Worm (Caenorhabditis elegans) whole organism, young adult: ENCODE measurements around the gene fipr-17.
A peak's percentile ranks its signal among the peaks of the same experiment; 100 is the strongest.

ENCODE experiments used
- B0261.1 ChIP-seq: sonication (generic microtip); optimal IDR thresholded peaks from 2 replicates; lab custom pipeline; 2016; ENCODE audit warnings: mild to moderate bottlenecking, missing genetic modification characterization, moderate library complexity, missing compliant biosample characterization
- B0336.3 ChIP-seq: fragments of 200-800 bp; sonication (Bioruptor generic); IDR thresholded peaks from 2 replicates; pipeline ENCODE4 v1.3.6; 2022; ENCODE audit warnings: missing genetic modification characterization, missing compliant biosample characterization
- C17E4.6 ChIP-seq: fragments of 200-800 bp; sonication (Bioruptor generic); IDR thresholded peaks from 2 replicates; pipeline ENCODE4 v1.3.6; 2022; ENCODE audit warnings: missing genetic modification reagents, missing genetic modification characterization, missing compliant biosample characterization
- F23B12.7 ChIP-seq: sonication (generic microtip); optimal IDR thresholded peaks from 2 replicates; lab custom pipeline; 2017; ENCODE audit warnings: missing genetic modification characterization, mild to moderate bottlenecking, missing compliant biosample characterization, antibody characterized with exemption, moderate library complexity; ENCODE audit not compliant: insufficient read depth
- F52B5.7 ChIP-seq: sonication (generic microtip); optimal IDR thresholded peaks from 2 replicates; lab custom pipeline; 2016; ENCODE audit warnings: mild to moderate bottlenecking, missing genetic modification characterization, missing compliant biosample characterization
- Y67H2A.10 ChIP-seq: fragments of 200-800 bp; sonication (Bioruptor generic); conservative IDR thresholded peaks from 2 replicates; pipeline ENCODE4 v1.3.6; 2022; ENCODE audit warnings: missing genetic modification reagents, missing genetic modification characterization, missing compliant biosample characterization
- aptf-3 ChIP-seq: fragments of 200-800 bp; sonication (Bioruptor generic); IDR thresholded peaks from 2 replicates; pipeline ENCODE4 v1.3.6; 2022; ENCODE audit warnings: missing genetic modification characterization, missing compliant biosample characterization
- atf-7 ChIP-seq: sonication (generic microtip); optimal IDR thresholded peaks from 2 replicates; lab custom pipeline; 2017; ENCODE audit warnings: mild to moderate bottlenecking, missing genetic modification characterization, missing compliant biosample characterization
- attf-3 ChIP-seq: fragments of 200-800 bp; sonication (Bioruptor generic); conservative IDR thresholded peaks from 2 replicates; pipeline ENCODE4 v1.3.6; 2022; ENCODE audit warnings: missing genetic modification reagents, missing genetic modification characterization, missing compliant biosample characterization
- attf-5 ChIP-seq: fragments of 200-800 bp; sonication (Bioruptor generic); optimal IDR thresholded peaks from 2 replicates; lab custom pipeline; 2018; ENCODE audit warnings: mild to moderate bottlenecking, missing genetic modification characterization, missing compliant biosample characterization
- bed-2 ChIP-seq: fragments of 200-800 bp; sonication (Bioruptor generic); IDR thresholded peaks from 2 replicates; pipeline ENCODE4 v1.3.6; 2022; ENCODE audit warnings: missing genetic modification reagents, missing genetic modification characterization, missing compliant biosample characterization
- cebp-1 ChIP-seq, 2 experiments: fragments of 200-800 bp in 1 of 2; sonication (Bioruptor generic) in 1 of 2; sonication (generic microtip) in 1 of 2; IDR thresholded peaks in 1 of 2; optimal IDR thresholded peaks in 1 of 2; 2 replicates each; pipeline versions ENCODE4 v1.3.6 to Lab custom; 2017 to 2022; ENCODE audit warnings: missing compliant biosample characterization in 2 of 2, missing genetic modification characterization in 2 of 2, mild to moderate bottlenecking in 1 of 2, missing genetic modification reagents in 1 of 2, moderate library complexity in 1 of 2
- ceh-40 ChIP-seq: fragments of 200-800 bp; sonication (Bioruptor generic); IDR thresholded peaks from 2 replicates; pipeline ENCODE4 v1.3.6; 2022; ENCODE audit warnings: missing genetic modification characterization, missing compliant biosample characterization
- ceh-91 ChIP-seq: fragments of 200-800 bp; sonication (Bioruptor generic); IDR thresholded peaks from 2 replicates; pipeline ENCODE4 v1.3.6; 2022; ENCODE audit warnings: missing genetic modification reagents, missing genetic modification characterization, missing compliant biosample characterization
- die-1 ChIP-seq: sonication (generic microtip); optimal IDR thresholded peaks from 2 replicates; lab custom pipeline; 2016; ENCODE audit warnings: missing genotype, mild to moderate bottlenecking, missing genetic modification characterization, missing compliant biosample characterization
- dox-1 ChIP-seq: fragments of 200-800 bp; sonication (Bioruptor generic); IDR thresholded peaks from 2 replicates; pipeline ENCODE4 v1.3.6; 2022; ENCODE audit warnings: missing genetic modification reagents, missing genetic modification characterization, missing compliant biosample characterization
- ets-4 ChIP-seq: fragments of 200-800 bp; sonication (Bioruptor generic); optimal IDR thresholded peaks from 2 replicates; lab custom pipeline; 2018; ENCODE audit warnings: mild to moderate bottlenecking, missing genetic modification characterization, missing compliant biosample characterization
- gei-17 ChIP-seq: fragments of 200-800 bp; sonication (Bioruptor generic); optimal IDR thresholded peaks from 2 replicates; lab custom pipeline; 2018; ENCODE audit warnings: mild to moderate bottlenecking, missing genetic modification characterization, missing compliant biosample characterization
- lin-40 ChIP-seq: sonication (generic microtip); optimal IDR thresholded peaks from 2 replicates; lab custom pipeline; 2016; ENCODE audit warnings: missing genetic modification characterization, mild to moderate bottlenecking, missing compliant biosample characterization, missing genotype, missing genetic modification reagents
- lir-1 ChIP-seq: fragments of 200-800 bp; sonication (Bioruptor generic); conservative IDR thresholded peaks from 2 replicates; pipeline ENCODE4 v1.3.6; 2022; ENCODE audit warnings: missing genetic modification reagents, missing genetic modification characterization, missing compliant biosample characterization
- madf-3 ChIP-seq: fragments of 200-800 bp; sonication (Bioruptor generic); IDR thresholded peaks from 2 replicates; pipeline ENCODE4 v1.3.6; 2022; ENCODE audit warnings: missing genetic modification reagents, missing genetic modification characterization, missing compliant biosample characterization
- madf-6 ChIP-seq: fragments of 200-800 bp; sonication (Bioruptor generic); IDR thresholded peaks from 2 replicates; pipeline ENCODE4 v1.3.6; 2022; ENCODE audit warnings: missing genetic modification reagents, missing genetic modification characterization, missing compliant biosample characterization
- mcd-1 ChIP-seq: fragments of 200-800 bp; sonication (Bioruptor generic); IDR thresholded peaks from 2 replicates; pipeline ENCODE4 v1.3.6; 2022; ENCODE audit warnings: missing genetic modification reagents, missing genetic modification characterization, missing compliant biosample characterization
- mes-4 ChIP-seq: sonication (generic microtip); optimal IDR thresholded peaks from 2 replicates; lab custom pipeline; 2016; ENCODE audit warnings: missing genotype, missing genetic modification characterization, missing compliant biosample characterization
- nhr-179 ChIP-seq: sonication (generic microtip); optimal IDR thresholded peaks from 2 replicates; lab custom pipeline; 2016; ENCODE audit warnings: mild to moderate bottlenecking, missing genetic modification characterization, missing compliant biosample characterization
- nhr-80 ChIP-seq: sonication (generic microtip); optimal IDR thresholded peaks from 2 replicates; lab custom pipeline; 2016; ENCODE audit warnings: missing genetic modification characterization, missing compliant biosample characterization
- repo-1 ChIP-seq: sonication (generic microtip); optimal IDR thresholded peaks from 2 replicates; lab custom pipeline; 2017; ENCODE audit warnings: mild to moderate bottlenecking, missing genetic modification characterization, missing compliant biosample characterization
- rpc-1 ChIP-seq, 2 experiments: fragments of 150-350 bp in 1 of 2; sonication (generic microtip) in 1 of 2; optimal IDR thresholded peaks; 2 replicates each; lab custom pipeline; 2014 to 2018; ENCODE audit warnings: missing biosample characterization in 1 of 2, missing genetic modification characterization in 1 of 2, missing genetic modification reagents in 1 of 2, missing genotype in 1 of 2
- sdz-38 ChIP-seq: sonication (generic microtip); optimal IDR thresholded peaks from 2 replicates; lab custom pipeline; 2016; ENCODE audit warnings: missing genotype, missing genetic modification characterization, missing compliant biosample characterization
- sptf-2 ChIP-seq: fragments of 200-800 bp; sonication (Bioruptor generic); optimal IDR thresholded peaks from 2 replicates; lab custom pipeline; 2018; ENCODE audit warnings: mild to moderate bottlenecking, missing genetic modification characterization, missing compliant biosample characterization
- tbx-9 ChIP-seq: sonication (generic microtip); optimal IDR thresholded peaks from 2 replicates; lab custom pipeline; 2016; ENCODE audit warnings: borderline replicate concordance, missing genetic modification characterization, inconsistent platforms, missing compliant biosample characterization
- zfh-2 ChIP-seq: fragments of 200-800 bp; sonication (Bioruptor generic); conservative IDR thresholded peaks from 2 replicates; pipeline ENCODE4 v1.3.6; 2022; ENCODE audit warnings: missing genetic modification reagents, missing genetic modification characterization, missing compliant biosample characterization
- zim-3 ChIP-seq: sonication (generic microtip); optimal IDR thresholded peaks from 2 replicates; lab custom pipeline; 2017; ENCODE audit warnings: mild to moderate bottlenecking, missing genetic modification characterization, moderate library complexity, missing compliant biosample characterization
- ztf-22 ChIP-seq: fragments of 200-800 bp; sonication (Bioruptor generic); optimal IDR thresholded peaks from 2 replicates; lab custom pipeline; 2018; ENCODE audit warnings: mild to moderate bottlenecking, missing genetic modification characterization, moderate library complexity, missing compliant biosample characterization
- ztf-28 ChIP-seq: fragments of 200-800 bp; sonication (Bioruptor generic); IDR thresholded peaks from 2 replicates; pipeline ENCODE4 v1.3.6; 2022; ENCODE audit warnings: missing genetic modification reagents, missing genetic modification characterization, missing compliant biosample characterization

fipr-17 gene

ce11 chrIII:11050658-11051118 lies 43.3 kb upstream of the fipr-17 start (continued):
- TF ChIP-seq attf-5 (peak; percentile 39), sptf-2 (no peak), ets-4 (no peak), ztf-28 (no peak), ztf-22 (no peak), B0261.1 (tag; lab: Kevin White, UChicago) (no peak), aptf-3 (GFP tag; lab: Robert Waterston, UW) (no peak), F52B5.7 (tag; lab: Kevin White, UChicago) (no peak), madf-3 (GFP tag; lab: Robert Waterston, UW) (no peak), rpc-1 (optimal IDR thresholded peaks at IDR 0.05; lab: Kevin White, UChicago) (no peak), rpc-1 (tag; optimal IDR thresholded peaks at IDR 0.05; lab: Kevin White, UChicago) (no peak), B0336.3 (no peak), atf-7 (no peak), attf-3 (GFP tag; lab: Robert Waterston, UW) (no peak), bed-2 (no peak), C17E4.6 (GFP tag; lab: Robert Waterston, UW) (no peak), ceh-40 (GFP tag; lab: Robert Waterston, UW) (no peak), repo-1 (tag; lab: Kevin White, UChicago) (no peak), lir-1 (no peak), tbx-9 (tag; lab: Kevin White, UChicago) (no peak)
- TF ChIP-seq, all 124 proteins: peak for 9

- TF ChIP-seq cebp-1 (GFP tag; IDR thresholded peaks at IDR 0.05; lab: Robert Waterston, UW), result no peak
- peak; percentile 2 for TF ChIP-seq cebp-1 (tag; optimal IDR thresholded peaks at IDR 0.05; lab: Kevin White, UChicago)
- TF ChIP-seq dox-1 (GFP tag; lab: Robert Waterston, UW), result no peak
- peak; percentile 76 for TF ChIP-seq nhr-80 (tag; lab: Kevin White, UChicago)
- TF ChIP-seq, all 124 proteins: peak for 2
Measured at ce11 chrIII:11046549-11046948, 39.1 kb upstream of the fipr-17 start.

ce11 chrIII:11045196-11045595 lies 37.8 kb upstream of the fipr-17 start:
- TF ChIP-seq zfh-2 (GFP tag; lab: Robert Waterston, UW), result peak; percentile 69
- TF ChIP-seq repo-1 (tag; lab: Kevin White, UChicago), result no peak

- peak; percentile 29 for TF ChIP-seq nhr-80 (tag; lab: Kevin White, UChicago)
- TF ChIP-seq ceh-91 (GFP tag; lab: Robert Waterston, UW), result no peak
- no peak for TF ChIP-seq Y67H2A.10
- TF ChIP-seq ceh-40 (GFP tag; lab: Robert Waterston, UW), result no peak
- TF ChIP-seq zfh-2 (GFP tag; lab: Robert Waterston, UW), result no peak
- no peak for TF ChIP-seq madf-6 (GFP tag; lab: Robert Waterston, UW)
Measured at ce11 chrIII:11040606-11041005, 33.2 kb upstream of the fipr-17 start.

- no peak for TF ChIP-seq sdz-38 (tag; lab: Kevin White, UChicago)
- TF ChIP-seq mcd-1 (GFP tag; lab: Robert Waterston, UW), result 0 out of 2 replicates have a peak, but pooled peaks have one; percentile 10
- TF ChIP-seq lin-40, result no peak
- no peak for TF ChIP-seq F23B12.7 (tag; lab: Kevin White, UChicago)
- no peak for TF ChIP-seq die-1 (tag; lab: Kevin White, UChicago)
- TF ChIP-seq zfh-2 (GFP tag; lab: Robert Waterston, UW), result 0 out of 2 replicates have a peak, but pooled peaks have one; percentile 23
- TF ChIP-seq nhr-179 (tag; lab: Kevin White, UChicago), result no peak
- no peak for TF ChIP-seq cebp-1 (GFP tag; IDR thresholded peaks at IDR 0.05; lab: Robert Waterston, UW)
- TF ChIP-seq cebp-1 (tag; optimal IDR thresholded peaks at IDR 0.05; lab: Kevin White, UChicago), result no peak
- TF ChIP-seq mes-4 (tag; lab: Kevin White, UChicago), result no peak
- TF ChIP-seq gei-17 (GFP tag; lab: Kevin White, UChicago), result no peak
- no peak for TF ChIP-seq zim-3 (tag; lab: Kevin White, UChicago)
Measured at ce11 chrIII:11039250-11039649, 31.8 kb upstream of the fipr-17 start.
